Fruit fly (Drosophila melanogaster): Measurements from ENCODE around the gene Dph5.

dm6 chr3R:22589311-22589710 lies 6.3 kb upstream of the Dph5 start:
- TF ChIP-seq psq (optimal IDR thresholded peaks at IDR 0.05), result no peak
- TF ChIP-seq usp (GFP tag; optimal IDR thresholded peaks at IDR 0.05), result no peak
- no peak for TF ChIP-seq pan (optimal IDR thresholded peaks at IDR 0.05)
- TF ChIP-seq EcR (GFP tag; optimal IDR thresholded peaks at IDR 0.05), result no peak

Measured in whole organism.